Fruit fly (Drosophila melanogaster) whole organism, embryonic: ENCODE results near the gene CG5687.

Source experiments
- Adf1 ChIP-seq: fragments of 200-800 bp; sonication (Bioruptor generic); IDR thresholded peaks from 2 replicates; pipeline ENCODE4 v1.3.6; 2022; ENCODE audit warnings: missing biosample characterization, missing genetic modification characterization
- BtbVII ChIP-seq: fragments of 200-800 bp; sonication (Bioruptor generic); optimal IDR thresholded peaks from 3 replicates; lab custom pipeline; 2017; ENCODE audit warnings: missing biosample characterization, mild to moderate bottlenecking, missing genetic modification characterization
- CG10959 ChIP-seq: fragments of 200-800 bp; sonication (Bioruptor generic); IDR thresholded peaks from 2 replicates; pipeline ENCODE4 v1.3.6; 2022; ENCODE audit warnings: missing biosample characterization, missing genetic modification characterization
- CG10979 ChIP-seq: fragments of 200-800 bp; sonication (Bioruptor generic); optimal IDR thresholded peaks from 2 replicates; lab custom pipeline; 2018; ENCODE audit warnings: missing biosample characterization, mild to moderate bottlenecking, missing genetic modification characterization, moderate library complexity
- CG11504 ChIP-seq: fragments of 200-800 bp; sonication (Bioruptor generic); optimal IDR thresholded peaks from 3 replicates; lab custom pipeline; 2019; ENCODE audit warnings: missing biosample characterization, mild to moderate bottlenecking, missing genetic modification characterization, moderate library complexity
- CG11696 ChIP-seq: fragments of 200-800 bp; sonication (Bioruptor generic); IDR thresholded peaks from 2 replicates; pipeline ENCODE4 v1.3.6; 2022; ENCODE audit warnings: missing biosample characterization, missing genetic modification characterization
- CG12744 ChIP-seq: fragments of 200-800 bp; sonication (Bioruptor generic); optimal IDR thresholded peaks from 2 replicates; lab custom pipeline; 2016; ENCODE audit warnings: missing biosample characterization, missing genetic modification characterization
- CG13296 ChIP-seq: fragments of 200-800 bp; sonication (Bioruptor generic); optimal IDR thresholded peaks from 3 replicates; lab custom pipeline; 2018; ENCODE audit warnings: missing biosample characterization, mild to moderate bottlenecking, missing genetic modification characterization
- CG17912 ChIP-seq: fragments of 200-800 bp; sonication (Bioruptor generic); optimal IDR thresholded peaks from 2 replicates; lab custom pipeline; 2018; ENCODE audit warnings: missing biosample characterization, mild to moderate bottlenecking, missing genetic modification characterization
- CG3163 ChIP-seq: fragments of 200-800 bp; sonication (Bioruptor generic); optimal IDR thresholded peaks from 3 replicates; lab custom pipeline; 2016; ENCODE audit warnings: missing biosample characterization, missing genetic modification characterization
- CG4820 ChIP-seq: fragments of 200-800 bp; sonication (Bioruptor generic); optimal IDR thresholded peaks from 3 replicates; lab custom pipeline; 2016; ENCODE audit warnings: missing biosample characterization, missing genetic modification characterization
- CG8290 ChIP-seq, 3 experiments: fragments of 200-800 bp; sonication (Bioruptor generic); optimal IDR thresholded peaks; 2 replicates each; lab custom pipeline; 2016 to 2019; ENCODE audit warnings: missing biosample characterization in 3 of 3, missing genetic modification characterization in 3 of 3, mild to moderate bottlenecking in 2 of 3, moderate library complexity in 1 of 3
- CG9609 ChIP-seq: fragments of 200-800 bp; sonication (Bioruptor generic); optimal IDR thresholded peaks from 3 replicates; lab custom pipeline; 2016; ENCODE audit warnings: missing biosample characterization, missing genetic modification characterization
- Dbx ChIP-seq: fragments of 200-800 bp; sonication (Bioruptor generic); IDR thresholded peaks from 3 replicates; pipeline ENCODE4 v1.3.6; 2022; ENCODE audit warnings: missing biosample characterization, missing genetic modification characterization
- H2.0 ChIP-seq: fragments of 200-800 bp; sonication (Bioruptor generic); IDR thresholded peaks from 2 replicates; pipeline ENCODE4 v1.3.6; 2022; ENCODE audit warnings: missing biosample characterization, missing genetic modification characterization
- HHEX ChIP-seq: fragments of 200-800 bp; sonication (Bioruptor generic); optimal IDR thresholded peaks from 3 replicates; lab custom pipeline; 2017; ENCODE audit warnings: missing biosample characterization, mild to moderate bottlenecking, missing genetic modification characterization, missing genetic modification reagents
- Hr78 ChIP-seq, 2 experiments: fragments of 200-800 bp in 1 of 2; fragments of >200 bp in 1 of 2; sonication (Bioruptor generic) in 1 of 2; optimal IDR thresholded peaks; 2 replicates each; lab custom pipeline; 2017 to 2019; ENCODE audit warnings: missing biosample characterization in 2 of 2, missing genetic modification characterization in 2 of 2, mild to moderate bottlenecking in 1 of 2, moderate library complexity in 1 of 2
- Jarid2 ChIP-seq: fragments of 200-800 bp; sonication (Bioruptor generic); optimal IDR thresholded peaks from 3 replicates; lab custom pipeline; 2017; ENCODE audit warnings: mild to moderate bottlenecking, missing biosample characterization, missing genetic modification reagents, missing genetic modification characterization
- Kr ChIP-seq: fragments of 200-800 bp; sonication (Bioruptor generic); optimal IDR thresholded peaks from 2 replicates; lab custom pipeline; 2017; ENCODE audit warnings: missing biosample characterization, mild to moderate bottlenecking, missing genetic modification characterization
- Med ChIP-seq: fragments of 200-800 bp; sonication (Bioruptor generic); peaks from one replicate; lab custom pipeline; 2016; ENCODE audit warnings: missing biosample characterization, missing genetic modification characterization, mild to moderate bottlenecking, inconsistent platforms, moderate library complexity
- NfI ChIP-seq: fragments of 200-800 bp; sonication (Bioruptor generic); optimal IDR thresholded peaks from 3 replicates; lab custom pipeline; 2018; ENCODE audit warnings: missing biosample characterization, mild to moderate bottlenecking, missing genetic modification characterization, moderate library complexity
- Sry-β ChIP-seq: fragments of 200-800 bp; sonication (Bioruptor generic); optimal IDR thresholded peaks from 2 replicates; lab custom pipeline; 2018; ENCODE audit warnings: missing biosample characterization, mild to moderate bottlenecking, missing genetic modification characterization, moderate library complexity
- abd-A ChIP-seq: fragments of 200-800 bp; sonication (Bioruptor generic); optimal IDR thresholded peaks from 3 replicates; lab custom pipeline; 2019; ENCODE audit warnings: missing biosample characterization, mild to moderate bottlenecking, missing genetic modification characterization, moderate library complexity
- ac ChIP-seq: fragments of 200-800 bp; sonication (Bioruptor generic); optimal IDR thresholded peaks from 3 replicates; lab custom pipeline; 2017; ENCODE audit warnings: missing biosample characterization, mild to moderate bottlenecking, missing genetic modification characterization
- chinmo ChIP-seq: fragments of 200-800 bp; sonication (Bioruptor generic); IDR thresholded peaks from 4 replicates; pipeline ENCODE4 v1.3.6; 2022; ENCODE audit warnings: missing biosample characterization, missing genetic modification characterization; ENCODE audit not compliant: partially characterized antibody
- cwo ChIP-seq: fragments of 200-800 bp; sonication (Bioruptor generic); optimal IDR thresholded peaks from 3 replicates; lab custom pipeline; 2017; ENCODE audit warnings: missing biosample characterization, missing genetic modification characterization, mild to moderate bottlenecking, moderate library complexity, missing genetic modification reagents
- dpn ChIP-seq, 2 experiments: fragments of 200-800 bp; sonication (Bioruptor generic); optimal IDR thresholded peaks; 3 replicates each; lab custom pipeline; 2016; ENCODE audit warnings: missing biosample characterization in 2 of 2, missing genetic modification characterization in 2 of 2
- inv ChIP-seq: fragments of 200-800 bp; sonication (Bioruptor generic); IDR thresholded peaks from 2 replicates; pipeline ENCODE4 v1.3.6; 2022; ENCODE audit warnings: missing biosample characterization, missing genetic modification characterization; ENCODE audit not compliant: partially characterized antibody
- lab ChIP-seq: fragments of 200-800 bp; sonication (Bioruptor generic); optimal IDR thresholded peaks from 3 replicates; lab custom pipeline; 2017; ENCODE audit warnings: missing biosample characterization, missing genetic modification characterization, mild to moderate bottlenecking, moderate library complexity, missing genetic modification reagents
- pnt ChIP-seq: fragments of 200-800 bp; sonication (Bioruptor generic); optimal IDR thresholded peaks from 3 replicates; lab custom pipeline; 2016; ENCODE audit warnings: missing biosample characterization, missing genetic modification characterization
- scrt ChIP-seq: fragments of 200-800 bp; sonication (Bioruptor generic); optimal IDR thresholded peaks from 2 replicates; lab custom pipeline; 2018; ENCODE audit warnings: missing biosample characterization, mild to moderate bottlenecking, missing genetic modification characterization, moderate library complexity
- sd ChIP-seq: fragments of 200-800 bp; sonication (Bioruptor generic); optimal IDR thresholded peaks from 3 replicates; lab custom pipeline; 2018; ENCODE audit warnings: missing biosample characterization, mild to moderate bottlenecking, missing genetic modification characterization, moderate library complexity
- sens-2 ChIP-seq: fragments of 200-800 bp; sonication (Bioruptor generic); IDR thresholded peaks from 2 replicates; pipeline ENCODE4 v1.3.6; 2022; ENCODE audit warnings: missing biosample characterization, missing genetic modification characterization
- slbo ChIP-seq: fragments of 200-800 bp; sonication (Bioruptor generic); IDR thresholded peaks from 2 replicates; pipeline ENCODE4 v1.3.6; 2022; ENCODE audit warnings: missing biosample characterization, missing genetic modification characterization
- zfh1 ChIP-seq: fragments of 200-800 bp; sonication (Bioruptor generic); IDR thresholded peaks from 3 replicates; pipeline ENCODE4 v1.3.6; 2022; ENCODE audit warnings: missing biosample characterization, missing genetic modification characterization
- zfh2 ChIP-seq: fragments of 200-800 bp; sonication (Bioruptor generic); optimal IDR thresholded peaks from 2 replicates; lab custom pipeline; 2016; ENCODE audit warnings: missing biosample characterization, missing genetic modification characterization

Gene CG5687

DNA sequence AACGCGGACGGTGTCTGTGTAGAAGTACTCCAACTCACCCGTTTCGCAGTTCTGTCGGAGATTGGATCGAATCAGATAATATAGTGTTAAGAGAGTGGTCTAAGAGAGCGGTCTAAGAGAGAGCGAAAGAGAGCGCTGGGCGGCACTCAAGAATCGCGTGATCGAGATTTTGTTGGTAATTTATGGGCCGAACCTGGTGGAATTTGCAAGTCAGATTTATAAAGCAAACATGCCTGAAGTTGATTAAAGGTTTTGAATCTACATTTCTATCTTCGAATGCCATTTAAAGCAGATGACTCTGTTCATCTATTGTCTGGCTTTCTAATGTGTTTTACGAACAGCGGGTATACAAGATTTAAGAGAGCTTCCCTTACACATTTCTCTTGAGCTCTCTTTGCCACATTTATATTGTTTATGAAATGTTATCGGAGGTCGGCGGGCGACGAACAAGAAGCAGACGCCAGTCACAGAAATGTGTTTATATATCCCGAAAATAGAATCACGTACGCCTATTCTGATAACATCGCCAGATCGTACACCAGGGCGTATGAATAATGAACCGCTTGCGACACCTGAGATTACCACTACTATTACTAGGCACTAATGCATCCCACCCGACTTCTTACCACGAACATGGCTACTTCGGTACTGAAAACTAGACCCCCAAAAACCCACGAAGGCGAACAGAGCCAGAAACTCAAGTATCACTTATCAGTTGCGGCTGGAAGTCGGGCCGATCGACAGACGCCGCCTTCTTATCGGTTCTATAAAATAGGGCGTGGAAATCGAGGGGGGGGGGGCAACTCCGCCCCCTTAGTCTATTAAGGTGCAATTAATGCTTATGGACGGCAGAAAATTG lies 28.8 kb upstream of the CG5687 start (continued):
- TF ChIP-seq CG10979 (tag; lab: Kevin White, UChicago), result no peak
- peak; percentile 97 for TF ChIP-seq CG3163 (GFP tag; lab: Kevin White, UChicago)
- TF ChIP-seq ac, result no peak
- TF ChIP-seq H2.0 (GFP tag; lab: Robert Waterston, UW), result no peak
- no peak for TF ChIP-seq Sry-β (GFP tag; lab: Kevin White, UChicago)
- 0 out of 2 replicates have a peak, but pooled peaks have one; percentile 8 for TF ChIP-seq CG11696 (GFP tag; lab: Robert Waterston, UW)
- TF ChIP-seq CG8290 (GFP tag; optimal IDR thresholded peaks at IDR 0.05; lab: Kevin White, UChicago), result no peak
- peak in 1 of 2 experiments; percentile 49 for TF ChIP-seq CG8290 (tag; optimal IDR thresholded peaks at IDR 0.05; lab: Kevin White, UChicago)
- peak; percentile 38; the same call in 1 of the 2 replicates for TF ChIP-seq sens-2 (GFP tag; lab: Robert Waterston, UW)
- TF ChIP-seq lab (GFP tag; lab: Kevin White, UChicago), result peak; percentile 51
- 0 out of 2 replicates have a peak, but pooled peaks have one; percentile 19 for TF ChIP-seq slbo (GFP tag; lab: Robert Waterston, UW)
- no peak for TF ChIP-seq zfh2 (GFP tag; lab: Kevin White, UChicago)
- TF ChIP-seq CG12744 (GFP tag; lab: Kevin White, UChicago), result no peak
- TF ChIP-seq sd (tag; lab: Kevin White, UChicago), result peak; percentile 67
- TF ChIP-seq CG9609 (GFP tag; lab: Kevin White, UChicago), result no peak
- TF ChIP-seq cwo (GFP tag; lab: Kevin White, UChicago), result peak; percentile 71
- no peak for TF ChIP-seq inv (GFP tag; lab: Robert Waterston, UW)
- peak; percentile 70 for TF ChIP-seq Med (GFP tag; lab: Kevin White, UChicago)
- no peak for TF ChIP-seq pnt
- TF ChIP-seq CG4820 (GFP tag; lab: Kevin White, UChicago), result no peak
- peak; percentile 63 for TF ChIP-seq BtbVII (GFP tag; lab: Kevin White, UChicago)
- peak; percentile 9; the same call in 1 of the 2 replicates for TF ChIP-seq Adf1
- TF ChIP-seq abd-A (tag; lab: Kevin White, UChicago), result no peak
- TF ChIP-seq zfh1 (GFP tag; lab: Robert Waterston, UW), result no peak
- no peak for TF ChIP-seq CG17912 (GFP tag; lab: Kevin White, UChicago)
- no peak for TF ChIP-seq NfI
- no peak for TF ChIP-seq CG11504 (tag; lab: Kevin White, UChicago)
- no peak for TF ChIP-seq Kr (GFP tag; lab: Kevin White, UChicago)
- TF ChIP-seq Jarid2 (GFP tag; lab: Kevin White, UChicago), result peak; percentile 35
- TF ChIP-seq Hr78 (GFP tag; optimal IDR thresholded peaks at IDR 0.05; lab: Kevin White, UChicago), result peak in 1 of 2 experiments; percentile 67
- no peak for TF ChIP-seq CG13296
- no peak for TF ChIP-seq HHEX (GFP tag; lab: Kevin White, UChicago)
- no peak for TF ChIP-seq CG10959 (GFP tag; lab: Robert Waterston, UW)
- TF ChIP-seq chinmo (GFP tag; lab: Robert Waterston, UW), result 0 out of 4 replicates have a peak, but pooled peaks have one; percentile 81
- TF ChIP-seq dpn (GFP tag; optimal IDR thresholded peaks at IDR 0.05; lab: Kevin White, UChicago), result no peak
- TF ChIP-seq Dbx (GFP tag; lab: Robert Waterston, UW), result 0 out of 3 replicates have a peak, but pooled peaks have one; percentile 15
- no peak for TF ChIP-seq scrt (GFP tag; lab: Kevin White, UChicago)
